Worm (Caenorhabditis elegans): ENCODE data around the gene nas-7.
A peak's percentile ranks its signal among the peaks of the same experiment; 100 is the strongest.

Gene nas-7

DNA sequence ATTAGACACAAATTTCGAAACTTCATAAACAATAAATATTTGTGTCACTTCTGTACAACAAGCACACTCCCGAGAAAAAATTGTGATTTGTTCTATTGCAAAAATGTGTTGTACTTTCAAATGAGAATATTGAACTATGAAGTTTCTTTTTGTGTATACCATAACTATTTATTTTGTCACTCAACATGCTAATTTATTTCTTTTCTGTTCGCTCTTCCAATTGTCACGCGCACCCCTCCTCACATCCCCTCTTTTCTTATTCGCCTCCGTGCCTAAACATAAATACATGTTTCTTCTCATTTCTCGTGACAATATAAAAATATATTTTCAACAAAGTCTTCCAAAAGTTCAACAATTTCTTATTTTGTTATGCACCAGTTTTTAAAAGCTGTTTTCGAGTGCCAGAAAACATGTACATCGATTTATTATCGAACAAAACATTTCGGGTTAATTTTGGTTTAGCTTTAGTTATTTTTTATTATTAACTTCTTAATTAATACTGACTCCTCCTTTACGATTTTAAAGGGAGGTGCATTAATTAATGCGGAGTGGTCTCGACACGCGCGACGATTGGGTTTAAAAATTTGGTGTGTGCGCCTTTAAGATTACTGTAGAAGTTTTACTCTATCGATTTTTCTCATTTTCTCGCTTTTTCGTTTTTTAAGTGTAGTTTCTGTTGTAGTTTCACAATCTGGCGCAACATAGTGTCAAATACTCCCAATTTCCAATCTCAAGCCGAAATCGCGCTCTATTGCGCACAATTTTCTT, 8.4 kb downstream of the nas-7 start:
- TF ChIP-seq nhr-12 (tag; optimal IDR thresholded peaks at IDR 0.05) (no peak), unc-39 (tag; optimal IDR thresholded peaks at IDR 0.05) (no peak), ztf-11 (tag; optimal IDR thresholded peaks at IDR 0.05) (no peak), mls-2 (tag; optimal IDR thresholded peaks at IDR 0.05) (no peak), zip-8 (tag; optimal IDR thresholded peaks at IDR 0.05) (no peak), hlh-1 (tag; optimal IDR thresholded peaks at IDR 0.05) (no peak), nhr-2 (tag; optimal IDR thresholded peaks at IDR 0.05) (no peak), ceh-43 (GFP tag; optimal IDR thresholded peaks at IDR 0.05) (no peak), cnd-1 (tag; optimal IDR thresholded peaks at IDR 0.05) (no peak), unc-120 (tag; optimal IDR thresholded peaks at IDR 0.05; ENCODE audit: poor library complexity, severe bottlenecking) (no peak), lin-13 (tag; optimal IDR thresholded peaks at IDR 0.05) (no peak), ces-1 (GFP tag; optimal IDR thresholded peaks at IDR 0.05) (no peak), ham-2 (GFP tag; optimal IDR thresholded peaks at IDR 0.05) (no peak)

- no peak for TF ChIP-seq flh-1 (GFP tag; optimal IDR thresholded peaks at IDR 0.05)
- TF ChIP-seq hlh-1 (tag; optimal IDR thresholded peaks at IDR 0.05), result no peak
- no peak for TF ChIP-seq sptf-1 (tag; optimal IDR thresholded peaks at IDR 0.05)
- no peak for TF ChIP-seq ceh-39 (tag; optimal IDR thresholded peaks at IDR 0.05)
- no peak for TF ChIP-seq ceh-43 (GFP tag; optimal IDR thresholded peaks at IDR 0.05)
- TF ChIP-seq mls-2 (tag; optimal IDR thresholded peaks at IDR 0.05), result no peak
- TF ChIP-seq lin-13 (tag; optimal IDR thresholded peaks at IDR 0.05), result no peak
- TF ChIP-seq elt-1 (tag; optimal IDR thresholded peaks at IDR 0.05; ENCODE audit: borderline replicate concordance, insufficient read depth), result no peak
- TF ChIP-seq unc-120 (tag; optimal IDR thresholded peaks at IDR 0.05; ENCODE audit: poor library complexity, severe bottlenecking), result no peak
- no peak for TF ChIP-seq nhr-2 (tag; optimal IDR thresholded peaks at IDR 0.05)
- no peak for TF ChIP-seq M03D4.4 (tag; optimal IDR thresholded peaks at IDR 0.05)
- no peak for TF ChIP-seq nhr-237 (tag; optimal IDR thresholded peaks at IDR 0.05)
- no peak for TF ChIP-seq ztf-11 (tag; optimal IDR thresholded peaks at IDR 0.05)
- TF ChIP-seq lin-32 (GFP tag; optimal IDR thresholded peaks at IDR 0.05), result no peak
- no peak for TF ChIP-seq mep-1 (tag; optimal IDR thresholded peaks at IDR 0.05)
- TF ChIP-seq zip-8 (tag; optimal IDR thresholded peaks at IDR 0.05), result no peak
- TF ChIP-seq elt-3 (tag; optimal IDR thresholded peaks at IDR 0.05), result no peak
- TF ChIP-seq ceh-83 (GFP tag; optimal IDR thresholded peaks at IDR 0.05), result no peak
- no peak for TF ChIP-seq unc-39 (tag; optimal IDR thresholded peaks at IDR 0.05)
- no peak for TF ChIP-seq unc-62 (GFP tag; optimal IDR thresholded peaks at IDR 0.05)
Observed at ce11 chrII:7393393-7393792, 9.1 kb downstream of the nas-7 start.

DNA sequence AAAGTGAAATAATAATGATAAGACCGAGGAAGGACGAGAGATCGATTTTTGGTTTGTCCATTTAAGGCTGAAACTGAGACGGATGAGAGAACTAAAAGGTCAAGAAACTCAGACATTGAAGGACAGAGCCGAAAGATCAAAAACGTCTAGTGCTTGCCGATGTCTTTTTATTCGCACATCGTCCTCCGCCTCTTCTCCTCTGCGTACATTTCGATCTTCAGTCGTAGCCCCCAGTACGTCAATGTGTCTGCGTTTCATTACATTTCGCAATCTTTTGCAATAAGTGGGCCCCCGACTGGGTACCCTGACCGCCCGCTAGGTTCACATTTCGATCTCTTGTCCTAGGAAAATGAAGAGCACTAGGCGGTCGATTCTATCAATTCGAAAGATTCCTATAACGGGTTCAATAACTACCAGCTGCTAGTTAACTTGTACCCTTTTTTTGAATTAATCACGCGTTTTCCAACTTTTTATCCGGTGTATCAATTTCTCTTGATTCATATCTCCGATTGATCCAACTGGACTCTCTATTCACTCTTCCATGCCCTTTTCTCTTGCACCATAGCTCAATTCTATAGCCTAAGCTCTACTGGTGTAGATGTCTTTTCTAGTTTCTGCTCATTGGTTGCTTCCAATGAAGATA, 10.4 kb downstream of the nas-7 start:
- TF ChIP-seq lsy-2 (tag; optimal IDR thresholded peaks at IDR 0.05), result peak; percentile 6
- TF ChIP-seq ham-2 (GFP tag; optimal IDR thresholded peaks at IDR 0.05), result no peak
- TF ChIP-seq mep-1 (tag; optimal IDR thresholded peaks at IDR 0.05), result peak; percentile 22
- peak; percentile 14 for TF ChIP-seq unc-62 (GFP tag; optimal IDR thresholded peaks at IDR 0.05)
- TF ChIP-seq bed-3 (GFP tag; optimal IDR thresholded peaks at IDR 0.05), result no peak

- no peak for TF ChIP-seq ceh-83 (GFP tag; optimal IDR thresholded peaks at IDR 0.05)
Observed at ce11 chrII:7390335-7390734, 12.2 kb downstream of the nas-7 start.

DNA sequence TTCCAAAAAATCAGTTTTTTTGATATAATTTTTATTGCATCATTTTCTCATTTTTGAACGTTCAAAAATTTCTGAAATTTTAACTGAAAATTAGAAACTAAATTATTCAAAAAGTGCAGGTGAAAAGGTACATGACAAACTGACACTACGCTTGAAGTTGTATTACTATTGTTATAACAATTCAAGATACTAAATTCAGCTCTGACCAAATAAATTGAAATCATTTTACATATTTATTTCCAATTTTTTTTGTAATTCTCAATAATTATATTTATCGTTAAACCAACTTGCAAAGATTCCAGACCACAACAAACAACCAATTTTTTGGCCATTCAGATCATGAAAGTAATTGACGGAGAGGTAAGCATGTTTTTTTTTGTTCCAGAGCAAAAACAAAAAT, 17.1 kb downstream of the nas-7 start, which contains the start of gene sre-3:
Gene sre-3, plus strand, starts transcription at position 301 of the 400 bp plus-strand sequence.
- TF ChIP-seq drap-1 (GFP tag; optimal IDR thresholded peaks at IDR 0.05) (no peak), ceh-39 (tag; optimal IDR thresholded peaks at IDR 0.05) (no peak), pha-4 (tag; optimal IDR thresholded peaks at IDR 0.05) (no peak), elt-3 (tag; optimal IDR thresholded peaks at IDR 0.05) (no peak), zip-8 (tag; optimal IDR thresholded peaks at IDR 0.05) (no peak), hlh-1 (tag; optimal IDR thresholded peaks at IDR 0.05) (no peak), ham-2 (GFP tag; optimal IDR thresholded peaks at IDR 0.05) (no peak), lin-13 (tag; optimal IDR thresholded peaks at IDR 0.05) (no peak), ceh-83 (GFP tag; optimal IDR thresholded peaks at IDR 0.05) (no peak), unc-39 (tag; optimal IDR thresholded peaks at IDR 0.05) (no peak), bed-3 (GFP tag; optimal IDR thresholded peaks at IDR 0.05) (no peak), nhr-28 (tag; optimal IDR thresholded peaks at IDR 0.05) (no peak), nhr-237 (tag; optimal IDR thresholded peaks at IDR 0.05) (no peak), ceh-43 (GFP tag; optimal IDR thresholded peaks at IDR 0.05) (no peak)

Data from whole organism, mixed stage, embryonic.